Fruit fly (Drosophila melanogaster) whole organism, embryonic: ENCODE measurements around the gene CG2187.

Source experiments
- Adf1 ChIP-seq: fragments of 200-800 bp; sonication (Bioruptor generic); IDR thresholded peaks from 2 replicates; pipeline ENCODE4 v1.3.6; 2022; ENCODE audit warnings: missing biosample characterization, missing genetic modification characterization
- Aef1 ChIP-seq: fragments of 200-800 bp; sonication (Bioruptor generic); IDR thresholded peaks from 3 replicates; pipeline ENCODE4 v1.3.6; 2022; ENCODE audit warnings: missing biosample characterization, missing genetic modification characterization
- Atf3 ChIP-seq: fragments of 200-800 bp; sonication (Bioruptor generic); optimal IDR thresholded peaks from 3 replicates; lab custom pipeline; 2016; ENCODE audit warnings: missing biosample characterization, missing genetic modification characterization
- CG1024 ChIP-seq: fragments of 200-800 bp; sonication (Bioruptor generic); IDR thresholded peaks from 2 replicates; pipeline ENCODE4 v1.3.6; 2022; ENCODE audit warnings: missing biosample characterization, missing genetic modification characterization
- CG10462 ChIP-seq: fragments of 200-800 bp; sonication (Bioruptor generic); optimal IDR thresholded peaks from 2 replicates; lab custom pipeline; 2016; ENCODE audit warnings: missing biosample characterization, missing genetic modification characterization
- CG11085 ChIP-seq: fragments of 200-800 bp; sonication (Bioruptor generic); IDR thresholded peaks from 2 replicates; pipeline ENCODE4 v1.3.6; 2022; ENCODE audit warnings: missing biosample characterization, missing genetic modification characterization
- CG11398 ChIP-seq: fragments of 200-800 bp; sonication (Bioruptor generic); optimal IDR thresholded peaks from 2 replicates; lab custom pipeline; 2016; ENCODE audit warnings: missing biosample characterization, missing genetic modification characterization
- CG12104 ChIP-seq: fragments of 200-800 bp; sonication (Bioruptor generic); optimal IDR thresholded peaks from 3 replicates; lab custom pipeline; 2016; ENCODE audit warnings: missing biosample characterization, missing genetic modification characterization
- CG17361 ChIP-seq: fragments of 200-800 bp; sonication (Bioruptor generic); IDR thresholded peaks from 3 replicates; pipeline ENCODE4 v1.3.6; 2022; ENCODE audit warnings: missing biosample characterization, missing genetic modification characterization
- CG17829 ChIP-seq: fragments of 200-800 bp; optimal IDR thresholded peaks from 2 replicates; lab custom pipeline; 2019; ENCODE audit warnings: missing biosample characterization, mild to moderate bottlenecking, missing genetic modification characterization, moderate library complexity
- CG17912 ChIP-seq: fragments of 200-800 bp; sonication (Bioruptor generic); optimal IDR thresholded peaks from 2 replicates; lab custom pipeline; 2018; ENCODE audit warnings: missing biosample characterization, mild to moderate bottlenecking, missing genetic modification characterization
- CG31224 ChIP-seq: fragments of 200-800 bp; sonication (Bioruptor generic); IDR thresholded peaks from 2 replicates; pipeline ENCODE4 v1.3.6; 2022; ENCODE audit warnings: missing biosample characterization, missing genetic modification characterization
- CG31388 ChIP-seq: fragments of 200-800 bp; sonication (Bioruptor generic); optimal IDR thresholded peaks from 2 replicates; lab custom pipeline; 2016; ENCODE audit warnings: missing biosample characterization, missing genetic modification characterization
- CG3281 ChIP-seq: fragments of 200-800 bp; sonication (Bioruptor generic); optimal IDR thresholded peaks from 3 replicates; lab custom pipeline; 2017; ENCODE audit warnings: missing biosample characterization, mild to moderate bottlenecking, missing genetic modification characterization
- CG42726 ChIP-seq: fragments of 200-800 bp; sonication (Bioruptor generic); IDR thresholded peaks from 2 replicates; pipeline ENCODE4 v1.3.6; 2022; ENCODE audit warnings: missing biosample characterization, missing genetic modification characterization; ENCODE audit not compliant: partially characterized antibody
- CG6175 ChIP-seq: fragments of 200-800 bp; sonication (Bioruptor generic); IDR thresholded peaks from 3 replicates; pipeline ENCODE4 v1.3.6; 2022; ENCODE audit warnings: missing biosample characterization, missing genetic modification characterization
- CG8924 ChIP-seq: fragments of 200-800 bp; optimal IDR thresholded peaks from 3 replicates; lab custom pipeline; 2019; ENCODE audit warnings: missing biosample characterization, mild to moderate bottlenecking, missing genetic modification characterization, moderate library complexity
- CG9817 ChIP-seq: fragments of 200-800 bp; sonication (Bioruptor generic); optimal IDR thresholded peaks from 2 replicates; lab custom pipeline; 2018; ENCODE audit warnings: missing biosample characterization, mild to moderate bottlenecking, missing genetic modification characterization, moderate library complexity
- D ChIP-seq, 2 experiments: fragments of 200-800 bp in 1 of 2; fragments of >200 bp in 1 of 2; sonication (Bioruptor generic) in 1 of 2; optimal IDR thresholded peaks; 2 replicates in 1 of 2; 3 replicates in 1 of 2; lab custom pipeline; 2017; ENCODE audit warnings: mild to moderate bottlenecking in 1 of 2, missing biosample characterization in 1 of 2, missing genetic modification characterization in 1 of 2, missing genetic modification reagents in 1 of 2
- Dfd ChIP-seq, 2 experiments: fragments of >200 bp; optimal IDR thresholded peaks; 2 replicates each; lab custom pipeline; 2017; ENCODE audit warnings: missing biosample characterization in 2 of 2, missing genetic modification characterization in 2 of 2
- Dip3 ChIP-seq: fragments of 200-800 bp; sonication (Bioruptor generic); optimal IDR thresholded peaks from 3 replicates; lab custom pipeline; 2016; ENCODE audit warnings: missing biosample characterization, missing genetic modification characterization
- E2f2 ChIP-seq: fragments of 200-800 bp; sonication (Bioruptor generic); IDR thresholded peaks from 2 replicates; pipeline ENCODE4 v1.3.6; 2022; ENCODE audit warnings: missing biosample characterization, missing genetic modification characterization
- Ets65A ChIP-seq: fragments of 200-800 bp; sonication (Bioruptor generic); peaks from one replicate; lab custom pipeline; 2016; ENCODE audit warnings: missing biosample characterization, missing genetic modification characterization
- Ets97D ChIP-seq: fragments of 200-800 bp; sonication (Bioruptor generic); optimal IDR thresholded peaks from 3 replicates; lab custom pipeline; 2016; ENCODE audit warnings: missing biosample characterization, missing genetic modification characterization
- Fer1 ChIP-seq: fragments of 200-800 bp; sonication (Bioruptor generic); optimal IDR thresholded peaks from 2 replicates; lab custom pipeline; 2017; ENCODE audit warnings: missing biosample characterization, mild to moderate bottlenecking, missing genetic modification characterization
- Gug ChIP-seq: fragments of 200-800 bp; sonication (Bioruptor generic); IDR thresholded peaks from 4 replicates; pipeline ENCODE4 v1.3.6; 2022; ENCODE audit warnings: missing biosample characterization, missing genetic modification characterization
- HLH3B ChIP-seq: fragments of 200-800 bp; sonication (Bioruptor generic); IDR thresholded peaks from 2 replicates; pipeline ENCODE4 v1.3.6; 2022; ENCODE audit warnings: missing biosample characterization, missing genetic modification characterization
- HmgD ChIP-seq: fragments of 200-800 bp; sonication (Bioruptor generic); optimal IDR thresholded peaks from 3 replicates; lab custom pipeline; 2016; ENCODE audit warnings: missing biosample characterization, missing genetic modification characterization
- Hr78 ChIP-seq, 2 experiments: fragments of 200-800 bp in 1 of 2; fragments of >200 bp in 1 of 2; sonication (Bioruptor generic) in 1 of 2; optimal IDR thresholded peaks; 2 replicates each; lab custom pipeline; 2017 to 2019; ENCODE audit warnings: missing biosample characterization in 2 of 2, missing genetic modification characterization in 2 of 2, mild to moderate bottlenecking in 1 of 2, moderate library complexity in 1 of 2
- MTF-1 ChIP-seq: fragments of 200-800 bp; sonication (Bioruptor generic); optimal IDR thresholded peaks from 2 replicates; lab custom pipeline; 2018; ENCODE audit warnings: missing biosample characterization, mild to moderate bottlenecking, missing genetic modification characterization, borderline replicate concordance
- Med ChIP-seq: fragments of 200-800 bp; sonication (Bioruptor generic); peaks from one replicate; lab custom pipeline; 2016; ENCODE audit warnings: missing biosample characterization, missing genetic modification characterization, mild to moderate bottlenecking, inconsistent platforms, moderate library complexity
- Sry-δ ChIP-seq: fragments of 200-800 bp; sonication (Bioruptor generic); optimal IDR thresholded peaks from 2 replicates; lab custom pipeline; 2016; ENCODE audit warnings: missing biosample characterization, missing genetic modification characterization
- bsh ChIP-seq, 2 experiments: fragments of 200-800 bp; sonication (Bioruptor generic); optimal IDR thresholded peaks; 2 replicates each; lab custom pipeline; 2017 to 2018; ENCODE audit warnings: mild to moderate bottlenecking in 2 of 2, missing biosample characterization in 2 of 2, missing genetic modification characterization in 2 of 2, moderate library complexity in 1 of 2
- cas ChIP-seq: fragments of 200-800 bp; sonication (Bioruptor generic); IDR thresholded peaks from 2 replicates; pipeline ENCODE4 v1.3.6; 2022; ENCODE audit warnings: missing biosample characterization, missing genetic modification characterization
- caup ChIP-seq: fragments of 200-800 bp; sonication (Bioruptor generic); optimal IDR thresholded peaks from 3 replicates; lab custom pipeline; 2017; ENCODE audit warnings: missing biosample characterization, mild to moderate bottlenecking, missing genetic modification characterization, moderate library complexity; ENCODE audit not compliant: severe bottlenecking
- crc ChIP-seq: fragments of 200-800 bp; sonication (Bioruptor generic); optimal IDR thresholded peaks from 2 replicates; lab custom pipeline; 2016; ENCODE audit warnings: missing biosample characterization, missing genetic modification characterization
- ewg ChIP-seq: fragments of 200-800 bp; sonication (Bioruptor generic); optimal IDR thresholded peaks from 3 replicates; lab custom pipeline; 2017; ENCODE audit warnings: mild to moderate bottlenecking, missing biosample characterization, missing genetic modification reagents, missing genetic modification characterization
- exex ChIP-seq: fragments of 200-800 bp; sonication (Bioruptor generic); optimal IDR thresholded peaks from 4 replicates; lab custom pipeline; 2018; ENCODE audit warnings: missing biosample characterization, mild to moderate bottlenecking, missing genetic modification characterization, moderate library complexity
- gcm ChIP-seq: fragments of 200-800 bp; sonication (Bioruptor generic); optimal IDR thresholded peaks from 2 replicates; lab custom pipeline; 2019; ENCODE audit warnings: missing biosample characterization, mild to moderate bottlenecking, missing genetic modification characterization, moderate library complexity
- gfzf ChIP-seq: fragments of 200-800 bp; sonication (Bioruptor generic); optimal IDR thresholded peaks from 2 replicates; lab custom pipeline; 2016; ENCODE audit warnings: missing biosample characterization, mild to moderate bottlenecking, missing genetic modification characterization, moderate library complexity
- hth ChIP-seq: fragments of >200 bp; optimal IDR thresholded peaks from 2 replicates; lab custom pipeline; 2017; ENCODE audit warnings: inconsistent platforms
- oc ChIP-seq: fragments of 200-800 bp; sonication (Bioruptor generic); optimal IDR thresholded peaks from 2 replicates; lab custom pipeline; 2018; ENCODE audit warnings: missing biosample characterization, mild to moderate bottlenecking, missing genetic modification characterization, moderate library complexity
- pb ChIP-seq: fragments of 200-800 bp; sonication (Bioruptor generic); optimal IDR thresholded peaks from 3 replicates; lab custom pipeline; 2016; ENCODE audit warnings: missing biosample characterization, missing genetic modification characterization
- pfk ChIP-seq: fragments of 200-800 bp; sonication (Bioruptor generic); optimal IDR thresholded peaks from 2 replicates; lab custom pipeline; 2018; ENCODE audit warnings: missing biosample characterization, mild to moderate bottlenecking, missing genetic modification characterization, moderate library complexity
- ranshi ChIP-seq: fragments of 200-800 bp; sonication (Bioruptor generic); IDR thresholded peaks from 2 replicates; pipeline ENCODE4 v1.3.6; 2022; ENCODE audit warnings: missing biosample characterization, missing genetic modification characterization
- schlank ChIP-seq: fragments of 200-800 bp; sonication (Bioruptor generic); optimal IDR thresholded peaks from 2 replicates; lab custom pipeline; 2018; ENCODE audit warnings: missing biosample characterization, mild to moderate bottlenecking, missing genetic modification characterization
- sd ChIP-seq: fragments of 200-800 bp; sonication (Bioruptor generic); optimal IDR thresholded peaks from 3 replicates; lab custom pipeline; 2018; ENCODE audit warnings: missing biosample characterization, mild to moderate bottlenecking, missing genetic modification characterization, moderate library complexity
- so ChIP-seq: fragments of 200-800 bp; sonication (Bioruptor generic); IDR thresholded peaks from 3 replicates; pipeline ENCODE4 v1.3.6; 2022; ENCODE audit warnings: missing biosample characterization, missing genetic modification characterization
- vvl ChIP-seq: fragments of 200-800 bp; sonication (Bioruptor generic); IDR thresholded peaks from 2 replicates; pipeline ENCODE4 v1.3.6; 2022; ENCODE audit warnings: missing biosample characterization, missing genetic modification characterization

CG2187 gene

DNA sequence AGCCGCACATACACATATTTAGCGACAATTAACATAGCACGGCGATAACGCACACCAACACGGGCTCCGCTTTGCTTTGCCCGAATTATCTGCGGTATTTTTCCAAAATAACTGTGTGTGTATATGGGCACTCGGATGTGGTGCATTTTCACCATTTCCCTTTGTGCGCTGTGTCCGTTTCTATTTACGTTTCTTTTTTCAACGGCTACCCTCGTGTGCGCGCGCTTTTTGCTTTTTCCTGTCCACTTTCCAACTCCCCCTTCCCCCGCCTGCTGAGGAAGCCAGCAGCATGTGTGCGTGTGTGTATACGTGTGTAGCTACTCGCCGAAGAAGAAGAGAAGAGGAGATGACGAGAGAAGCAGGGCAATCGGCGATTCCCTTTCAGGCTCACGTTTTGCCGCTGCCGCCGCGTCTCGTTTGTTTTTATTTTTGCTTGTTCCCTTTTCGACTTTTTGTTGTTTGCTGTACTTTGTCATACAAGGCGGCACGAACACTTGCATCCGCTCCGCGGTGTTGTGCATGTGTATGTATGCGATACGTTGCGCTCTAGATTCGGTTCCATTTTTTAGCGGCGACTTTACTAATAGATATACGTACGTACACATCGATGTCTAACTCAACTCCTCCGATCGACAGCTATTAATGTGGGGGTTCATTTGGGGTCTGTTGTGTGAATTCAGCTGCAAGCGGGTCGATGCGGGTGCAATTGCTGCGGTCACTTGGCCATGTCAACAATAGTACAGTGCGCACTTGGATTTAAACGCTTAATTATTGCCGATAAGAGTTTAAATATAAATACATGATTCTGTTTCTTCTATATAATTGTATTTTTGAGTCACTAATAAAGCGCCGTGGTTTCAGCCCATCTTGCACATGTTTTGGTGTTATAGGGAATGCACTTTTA lies 10.1 kb downstream of the CG2187 start (continued):
- TF ChIP-seq Ets97D (GFP tag; lab: Kevin White, UChicago) (peak; percentile 34), CG17912 (GFP tag; lab: Kevin White, UChicago) (peak; percentile 38), ranshi (GFP tag; lab: Robert Waterston, UW) (no peak), gfzf (no peak), so (GFP tag; lab: Robert Waterston, UW) (no peak), Hr78 (GFP tag; optimal IDR thresholded peaks at IDR 0.05; lab: Kevin White, UChicago) (peak in 1 of 2 experiments; percentile 66), CG17361 (GFP tag; lab: Robert Waterston, UW) (no peak), CG10462 (GFP tag; lab: Kevin White, UChicago) (no peak), Aef1 (GFP tag; lab: Robert Waterston, UW) (no peak), ewg (no peak), Med (peak; percentile 60), CG11085 (GFP tag; lab: Robert Waterston, UW) (no peak), HLH3B (GFP tag; lab: Robert Waterston, UW) (no peak), schlank (tag; lab: Kevin White, UChicago) (no peak), CG8924 (tag; lab: Kevin White, UChicago) (peak; percentile 48), bsh (GFP tag; optimal IDR thresholded peaks at IDR 0.05; lab: Kevin White, UChicago) (peak in 1 of 2 experiments; percentile 60), Fer1 (GFP tag; lab: Kevin White, UChicago) (peak; percentile 60), hth (lab: Kevin White, UChicago) (no peak), HmgD (GFP tag; lab: Kevin White, UChicago) (no peak), oc (tag; lab: Kevin White, UChicago) (peak; percentile 7), sd (tag; lab: Kevin White, UChicago) (peak; percentile 92), CG6175 (no peak), CG42726 (GFP tag; lab: Robert Waterston, UW) (no peak), MTF-1 (GFP tag; lab: Kevin White, UChicago) (peak; percentile 14), E2f2 (GFP tag; lab: Robert Waterston, UW) (no peak), exex (tag; lab: Kevin White, UChicago) (peak; percentile 59), pfk (GFP tag; lab: Kevin White, UChicago) (peak; percentile 42), Atf3 (GFP tag; lab: Kevin White, UChicago) (no peak), gcm (peak; percentile 80), Sry-δ (no peak), D (optimal IDR thresholded peaks at IDR 0.05; lab: Kevin White, UChicago) (peak; percentile 34), D (GFP tag; optimal IDR thresholded peaks at IDR 0.05; lab: Kevin White, UChicago) (no peak)

DNA sequence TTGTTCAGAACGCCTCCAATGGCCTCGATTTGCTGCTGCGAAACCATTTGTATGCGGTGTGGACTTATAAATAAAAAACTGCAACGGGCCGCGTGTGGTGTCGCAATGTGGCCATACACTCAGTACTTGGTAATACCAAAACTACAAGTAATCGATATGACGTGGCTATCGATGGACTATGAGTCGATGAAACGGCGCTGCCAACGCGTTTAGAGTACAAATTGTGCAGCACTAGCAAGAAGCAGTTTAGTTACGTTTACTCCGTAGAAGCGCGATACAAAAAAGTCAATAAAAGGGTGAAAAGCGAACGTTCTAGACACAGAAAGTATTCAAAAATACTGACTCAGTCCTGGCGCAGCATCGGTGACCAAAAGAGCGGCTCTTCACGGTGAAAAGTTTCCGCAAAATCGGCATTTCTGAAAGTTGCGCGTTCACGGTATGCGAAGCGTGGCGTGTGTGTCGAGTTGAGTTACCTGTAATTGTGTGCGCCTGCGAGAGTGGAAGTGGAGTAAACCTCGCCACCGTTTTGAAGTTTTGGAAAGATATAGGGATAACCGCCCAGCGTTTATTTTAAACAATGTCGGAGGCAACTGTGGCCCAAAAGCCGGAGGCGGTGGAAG lies 10.9 kb downstream of the CG2187 start, which contains the start of the genes nero and CG1910:
Gene nero (minus strand): TSS at position 130 of the 620 bp plus-strand sequence.
Gene CG1910 (plus strand): TSS at position 215 of the 620 bp plus-strand sequence.
- TF ChIP-seq CG3281 (GFP tag; lab: Kevin White, UChicago): no peak
- TF ChIP-seq oc (tag; lab: Kevin White, UChicago): no peak
- TF ChIP-seq CG9817 (tag; lab: Kevin White, UChicago): no peak
- TF ChIP-seq cas: no peak
- TF ChIP-seq CG17829: peak; percentile 27
- no peak for TF ChIP-seq Dip3 (GFP tag; lab: Kevin White, UChicago)
- TF ChIP-seq vvl (GFP tag; lab: Robert Waterston, UW): no peak
- TF ChIP-seq Gug (GFP tag; lab: Robert Waterston, UW): no peak
- TF ChIP-seq Dfd (GFP tag; optimal IDR thresholded peaks at IDR 0.05; lab: Kevin White, UChicago): no peak
- no peak for TF ChIP-seq crc (GFP tag; lab: Kevin White, UChicago)
- no peak for TF ChIP-seq pb (GFP tag; lab: Kevin White, UChicago)
- TF ChIP-seq CG12104 (GFP tag; lab: Kevin White, UChicago): no peak
- no peak for TF ChIP-seq CG31388 (GFP tag; lab: Kevin White, UChicago)
- no peak for TF ChIP-seq CG31224
- no peak for TF ChIP-seq CG1024 (GFP tag; lab: Robert Waterston, UW)
- TF ChIP-seq caup: no peak
- TF ChIP-seq Ets65A (GFP tag; lab: Kevin White, UChicago): no peak
- TF ChIP-seq Adf1 (GFP tag; lab: Robert Waterston, UW): no peak
- no peak for TF ChIP-seq CG11398
